Worm (Caenorhabditis elegans) whole organism, L4 larva: Measurements from ENCODE around the gene F13E9.9.

Experiments used
- ZK546.5 ChIP-seq, 2 experiments: sonication (generic microtip); optimal IDR thresholded peaks; 2 replicates each; lab custom pipeline; 2017; ENCODE audit warnings: missing biosample characterization in 2 of 2, missing genetic modification characterization in 2 of 2
- dmd-9 ChIP-seq: fragments of 200-800 bp; sonication (Bioruptor generic); IDR thresholded peaks from 2 replicates; pipeline ENCODE4 v1.3.6; 2022; ENCODE audit warnings: missing genetic modification reagents, missing genetic modification characterization, missing compliant biosample characterization
- hif-1 ChIP-seq, 2 experiments: sonication (generic microtip); optimal IDR thresholded peaks; 2 replicates each; lab custom pipeline; 2016 to 2017; ENCODE audit warnings: missing compliant biosample characterization in 2 of 2, missing genetic modification characterization in 2 of 2, missing genetic modification reagents in 2 of 2, missing genotype in 2 of 2, mild to moderate bottlenecking in 1 of 2
- lin-15B ChIP-seq: fragments of 150-350 bp; sonication (generic microtip); optimal IDR thresholded peaks from 3 replicates; lab custom pipeline; 2014; ENCODE audit warnings: missing biosample characterization, missing genetic modification characterization
- nhr-25 ChIP-seq: sonication (generic microtip); optimal IDR thresholded peaks from 2 replicates; lab custom pipeline; 2017; ENCODE audit warnings: missing genetic modification characterization, mild to moderate bottlenecking, missing compliant biosample characterization, antibody characterized with exemption, moderate library complexity, borderline replicate concordance; ENCODE audit not compliant: insufficient read depth
- unc-130 ChIP-seq: sonication (generic microtip); optimal IDR thresholded peaks from 2 replicates; lab custom pipeline; 2016; ENCODE audit warnings: missing genetic modification reagents, missing genetic modification characterization, missing compliant biosample characterization
- unc-39 ChIP-seq: sonication (generic microtip); optimal IDR thresholded peaks from 2 replicates; lab custom pipeline; 2017; ENCODE audit warnings: missing biosample characterization, missing genetic modification characterization
- zag-1 ChIP-seq: fragments of 150-350 bp; optimal IDR thresholded peaks from 2 replicates; lab custom pipeline; 2014; ENCODE audit warnings: missing biosample characterization, missing genetic modification characterization

DNA sequence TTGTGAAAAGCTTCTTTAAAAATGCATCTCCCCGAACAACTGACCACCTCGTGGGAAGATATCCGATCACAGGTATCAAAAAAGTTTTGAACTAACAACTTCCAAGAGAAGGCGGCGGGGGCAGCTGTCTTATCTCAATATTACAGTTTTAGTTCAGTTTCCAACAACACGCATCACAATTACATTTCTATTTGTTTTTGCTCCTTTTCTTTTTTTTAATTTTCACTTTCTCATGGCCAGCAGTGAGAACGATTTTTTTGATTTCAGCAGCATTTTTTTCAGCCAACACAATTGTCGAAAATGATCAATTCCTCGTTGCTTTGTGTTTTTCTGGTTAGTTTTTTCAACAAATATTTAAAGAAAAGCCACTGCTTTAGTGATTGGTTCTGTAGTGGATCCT lies 14.1 kb upstream of the F13E9.9 start, which contains the start of gene ZK593.2:
- no peak for TF ChIP-seq zag-1
- TF ChIP-seq hif-1 (tag; optimal IDR thresholded peaks at IDR 0.05; lab: Kevin White, UChicago): no peak
- no peak for TF ChIP-seq unc-130 (GFP tag; lab: Kevin White, UChicago)
- no peak for TF ChIP-seq dmd-9 (GFP tag; lab: Robert Waterston, UW)
- no peak for TF ChIP-seq unc-39 (tag; lab: Kevin White, UChicago)
- TF ChIP-seq lin-15B: no peak
- TF ChIP-seq ZK546.5 (tag; optimal IDR thresholded peaks at IDR 0.05; lab: Kevin White, UChicago): no peak
- TF ChIP-seq nhr-25: no peak
